Worm (Caenorhabditis elegans) whole organism, midembryonic: ENCODE results near the gene dhhc-6.

Experiments used
- flt-1 ChIP-seq: fragments of 200-800 bp; sonication (Bioruptor generic); IDR thresholded peaks from 2 replicates; pipeline ENCODE4 v1.3.6; 2022; ENCODE audit warnings: missing genetic modification characterization, missing compliant biosample characterization
- klf-2 ChIP-seq: fragments of 200-800 bp; sonication (Bioruptor generic); conservative IDR thresholded peaks from 2 replicates; pipeline ENCODE4 v1.3.6; 2022; ENCODE audit warnings: missing genetic modification reagents, missing genetic modification characterization, missing compliant biosample characterization
- ztf-29 ChIP-seq: fragments of 200-800 bp; sonication (Bioruptor generic); IDR thresholded peaks from 2 replicates; pipeline ENCODE4 v1.3.6; 2022; ENCODE audit warnings: missing genetic modification reagents, missing genetic modification characterization, missing compliant biosample characterization

DNA sequence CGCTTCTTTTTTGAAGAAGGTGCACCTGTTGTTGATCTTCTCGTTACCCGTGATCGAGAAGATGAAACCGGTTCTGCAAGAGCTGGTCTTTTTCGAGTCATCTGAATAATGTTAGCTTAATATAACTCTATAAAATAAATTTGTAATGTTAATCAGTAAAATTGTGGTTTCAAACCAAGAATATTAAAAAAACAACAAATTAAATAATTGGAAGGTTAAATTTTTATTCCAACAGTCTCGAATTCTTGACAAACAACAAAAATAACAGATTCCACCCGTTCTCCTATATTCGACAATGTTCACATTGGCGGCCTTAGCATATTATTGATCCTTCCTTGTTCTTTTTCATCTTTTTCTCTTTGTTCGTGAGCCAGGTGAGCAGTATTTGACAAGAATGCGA, 32.6 kb upstream of the dhhc-6 start, which contains the start of gene mig-32:
- no peak for TF ChIP-seq flt-1
- no peak for TF ChIP-seq ztf-29 (GFP tag; lab: Robert Waterston, UW)
- TF ChIP-seq klf-2 = no peak
